Fruit fly (Drosophila melanogaster) whole organism, adult: ENCODE measurements around the gene CycY.

Experiments
- CG11617 ChIP-seq: fragments of 200-800 bp; sonication (Bioruptor generic); optimal IDR thresholded peaks from 2 replicates; lab custom pipeline; 2017; ENCODE audit warnings: mild to moderate bottlenecking, missing biosample characterization, missing genetic modification reagents, missing genetic modification characterization
- CG12768 ChIP-seq: fragments of 200-800 bp; sonication (Bioruptor generic); optimal IDR thresholded peaks from 2 replicates; lab custom pipeline; 2017; ENCODE audit warnings: missing biosample characterization, missing genetic modification characterization, mild to moderate bottlenecking, moderate library complexity, missing genetic modification reagents
- CG14711 ChIP-seq: fragments of 200-800 bp; sonication (Bioruptor generic); optimal IDR thresholded peaks from 2 replicates; lab custom pipeline; 2018; ENCODE audit warnings: missing biosample characterization, mild to moderate bottlenecking, missing genetic modification characterization, moderate library complexity
- CG1620 ChIP-seq: fragments of 200-800 bp; sonication (Bioruptor generic); optimal IDR thresholded peaks from 2 replicates; lab custom pipeline; 2016; ENCODE audit warnings: missing biosample characterization, missing genetic modification characterization
- CG33017 ChIP-seq: fragments of 200-800 bp; sonication (Bioruptor generic); optimal IDR thresholded peaks from 2 replicates; lab custom pipeline; 2018; ENCODE audit warnings: missing biosample characterization, mild to moderate bottlenecking, missing genetic modification characterization, moderate library complexity
- CG5204 ChIP-seq: fragments of 200-800 bp; sonication (Bioruptor generic); optimal IDR thresholded peaks from 2 replicates; lab custom pipeline; 2016; ENCODE audit warnings: missing biosample characterization, missing genetic modification characterization
- CG7045 ChIP-seq: fragments of 200-800 bp; sonication (Bioruptor generic); optimal IDR thresholded peaks from 2 replicates; lab custom pipeline; 2017; ENCODE audit warnings: missing biosample characterization, mild to moderate bottlenecking, missing genetic modification characterization
- CG7101 ChIP-seq: fragments of 200-800 bp; sonication (Bioruptor generic); optimal IDR thresholded peaks from 2 replicates; lab custom pipeline; 2018; ENCODE audit warnings: missing biosample characterization, mild to moderate bottlenecking, missing genetic modification characterization, moderate library complexity
- Clk ChIP-seq: fragments of 200-800 bp; sonication (Bioruptor generic); optimal IDR thresholded peaks from 2 replicates; lab custom pipeline; 2017; ENCODE audit warnings: missing biosample characterization, missing genetic modification characterization
- Crg-1 ChIP-seq: fragments of 200-800 bp; sonication (Bioruptor generic); optimal IDR thresholded peaks from 2 replicates; lab custom pipeline; 2016; ENCODE audit warnings: missing biosample characterization, missing genetic modification characterization
- Hr96 ChIP-seq: fragments of 200-800 bp; sonication (Bioruptor generic); optimal IDR thresholded peaks from 2 replicates; lab custom pipeline; 2016; ENCODE audit warnings: missing biosample characterization, missing genetic modification characterization
- Mnt ChIP-seq: fragments of 200-800 bp; sonication (Bioruptor generic); optimal IDR thresholded peaks from 2 replicates; lab custom pipeline; 2016; ENCODE audit warnings: missing biosample characterization, mild to moderate bottlenecking, missing genetic modification characterization
- bab1 ChIP-seq: fragments of 200-800 bp; sonication (Bioruptor generic); optimal IDR thresholded peaks from 3 replicates; lab custom pipeline; 2019; ENCODE audit warnings: missing biosample characterization, mild to moderate bottlenecking, missing genetic modification characterization, moderate library complexity
- cic ChIP-seq: fragments of 200-800 bp; sonication (Bioruptor generic); optimal IDR thresholded peaks from 2 replicates; lab custom pipeline; 2017; ENCODE audit warnings: missing biosample characterization, mild to moderate bottlenecking, missing genetic modification characterization, moderate library complexity
- cnc ChIP-seq, 2 experiments: fragments of >200 bp; optimal IDR thresholded peaks; 2 replicates each; lab custom pipeline; 2017
- kay ChIP-seq: fragments of 200-800 bp; sonication (Bioruptor generic); peaks from one replicate; lab custom pipeline; 2016; ENCODE audit warnings: missing biosample characterization, missing genetic modification characterization, borderline replicate concordance
- ovo ChIP-seq: fragments of 200-800 bp; sonication (Bioruptor generic); optimal IDR thresholded peaks from 2 replicates; lab custom pipeline; 2016; ENCODE audit warnings: missing biosample characterization, missing genetic modification characterization
- pad ChIP-seq: fragments of 200-800 bp; sonication (Bioruptor generic); optimal IDR thresholded peaks from 3 replicates; lab custom pipeline; 2017; ENCODE audit warnings: missing biosample characterization, missing genetic modification characterization, mild to moderate bottlenecking, moderate library complexity, missing genetic modification reagents
- tj ChIP-seq: fragments of 200-800 bp; sonication (Bioruptor generic); optimal IDR thresholded peaks from 3 replicates; lab custom pipeline; 2017; ENCODE audit warnings: missing biosample characterization, mild to moderate bottlenecking, missing genetic modification characterization, moderate library complexity
- toe ChIP-seq: fragments of 200-800 bp; sonication (Bioruptor generic); optimal IDR thresholded peaks from 2 replicates; lab custom pipeline; 2016; ENCODE audit warnings: missing biosample characterization, missing genetic modification characterization

The CycY gene

DNA sequence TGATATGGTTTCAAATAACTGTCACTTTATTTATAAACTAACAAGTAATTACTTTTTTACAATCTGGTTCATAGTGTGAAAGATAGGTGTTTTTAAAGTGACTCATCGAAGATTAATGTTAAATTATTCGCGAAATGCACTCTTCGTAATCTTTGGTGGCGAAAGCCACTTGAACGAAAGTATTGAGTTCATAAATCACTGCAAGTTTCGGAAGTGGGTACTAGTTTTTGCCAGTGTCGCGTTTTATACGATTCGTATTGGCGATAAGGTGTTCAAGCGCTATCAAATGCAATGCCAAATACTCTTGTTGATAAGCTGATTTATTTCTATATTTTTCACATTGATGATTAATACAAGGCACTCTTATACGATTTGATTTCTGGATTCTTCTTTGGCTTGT lies 28.0 kb upstream of the CycY start:
- TF ChIP-seq tj (GFP tag; lab: Kevin White, UChicago): no peak
- no peak for TF ChIP-seq bab1 (GFP tag; lab: Kevin White, UChicago)
- TF ChIP-seq cnc (optimal IDR thresholded peaks at IDR 0.05; lab: Kevin White, UChicago): no peak
- no peak for TF ChIP-seq CG7101 (tag; lab: Kevin White, UChicago)
- TF ChIP-seq ovo: no peak
- TF ChIP-seq CG33017 (tag; lab: Kevin White, UChicago): peak; percentile 45
- peak; percentile 95 for TF ChIP-seq kay (GFP tag; lab: Kevin White, UChicago)
- TF ChIP-seq CG5204 (GFP tag; lab: Kevin White, UChicago): peak; percentile 32
- TF ChIP-seq toe (GFP tag; lab: Kevin White, UChicago): no peak
- TF ChIP-seq Hr96 (GFP tag; lab: Kevin White, UChicago): peak; percentile 4
- TF ChIP-seq Clk: no peak
- no peak for TF ChIP-seq cic
- TF ChIP-seq Crg-1 (GFP tag; lab: Kevin White, UChicago): no peak
- TF ChIP-seq CG11617 (GFP tag; lab: Kevin White, UChicago): no peak
- TF ChIP-seq CG1620 (GFP tag; lab: Kevin White, UChicago): no peak
- no peak for TF ChIP-seq pad (GFP tag; lab: Kevin White, UChicago)
- TF ChIP-seq CG7045 (GFP tag; lab: Kevin White, UChicago): peak; percentile 6
- TF ChIP-seq CG14711: no peak
- TF ChIP-seq CG12768 (GFP tag; lab: Kevin White, UChicago): peak; percentile 32
- TF ChIP-seq Mnt: no peak

DNA sequence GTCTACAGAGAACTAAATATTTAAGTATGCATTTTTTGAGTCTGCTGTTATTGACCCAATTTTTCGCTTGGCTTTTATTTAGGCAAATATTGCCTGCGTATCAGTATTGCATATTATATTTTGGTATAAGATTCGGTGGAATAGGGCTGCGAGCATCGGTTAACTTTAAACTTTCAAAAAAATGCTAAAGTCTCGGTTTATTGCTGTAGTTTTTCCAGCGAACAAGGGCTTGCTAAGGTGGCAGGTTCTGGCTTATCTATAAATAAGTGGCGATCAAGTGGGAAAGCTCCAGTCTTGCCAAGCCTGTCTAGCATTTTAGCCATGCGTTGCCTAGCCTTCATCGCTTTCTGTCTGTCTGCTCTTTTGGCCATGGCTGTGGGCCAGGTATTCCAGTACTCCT lies 26.8 kb upstream of the CycY start, which contains the start of gene CG31704:
TSS of gene CG31704 (plus strand) at position 301 of the 400 bp plus-strand sequence.
- TF ChIP-seq kay (GFP tag; lab: Kevin White, UChicago): no peak
- TF ChIP-seq CG11617 (GFP tag; lab: Kevin White, UChicago): no peak
- TF ChIP-seq Mnt: no peak
- TF ChIP-seq tj (GFP tag; lab: Kevin White, UChicago): no peak
- TF ChIP-seq CG14711: no peak
- TF ChIP-seq Hr96 (GFP tag; lab: Kevin White, UChicago): no peak
- no peak for TF ChIP-seq pad (GFP tag; lab: Kevin White, UChicago)
- TF ChIP-seq CG5204 (GFP tag; lab: Kevin White, UChicago): no peak
- TF ChIP-seq toe (GFP tag; lab: Kevin White, UChicago): no peak
- no peak for TF ChIP-seq bab1 (GFP tag; lab: Kevin White, UChicago)
- TF ChIP-seq cnc (optimal IDR thresholded peaks at IDR 0.05; lab: Kevin White, UChicago): no peak
- no peak for TF ChIP-seq CG1620 (GFP tag; lab: Kevin White, UChicago)
- TF ChIP-seq CG33017 (tag; lab: Kevin White, UChicago): no peak
- no peak for TF ChIP-seq Clk
- TF ChIP-seq CG7101 (tag; lab: Kevin White, UChicago): no peak
- TF ChIP-seq CG12768 (GFP tag; lab: Kevin White, UChicago): no peak
- no peak for TF ChIP-seq cic

DNA sequence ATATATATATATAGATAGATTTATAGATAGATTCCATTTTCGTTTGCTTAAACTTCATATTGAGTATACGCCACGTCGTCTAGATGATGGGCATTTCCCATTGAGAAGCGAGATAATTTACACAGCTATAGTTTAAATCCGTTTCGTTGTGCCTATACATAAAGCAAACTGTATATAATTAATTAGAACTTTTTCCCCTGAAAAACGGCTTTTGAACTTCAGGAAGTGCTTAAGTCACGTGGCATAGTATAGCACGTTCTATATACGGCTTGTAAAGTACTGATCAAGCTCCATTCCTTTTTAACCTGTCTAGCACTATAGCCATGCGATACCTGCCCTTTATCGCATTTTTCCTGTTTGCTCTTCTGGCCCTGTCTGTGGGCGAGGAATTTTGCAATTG lies 26.0 kb upstream of the CycY start, which contains the start of gene Sfp33A3:
TSS of gene Sfp33A3 (plus strand) at position 301 of the 400 bp plus-strand sequence.
- no peak for TF ChIP-seq bab1 (GFP tag; lab: Kevin White, UChicago)
- no peak for TF ChIP-seq CG33017 (tag; lab: Kevin White, UChicago)
- no peak for TF ChIP-seq tj (GFP tag; lab: Kevin White, UChicago)
- no peak for TF ChIP-seq Hr96 (GFP tag; lab: Kevin White, UChicago)
- TF ChIP-seq cnc (optimal IDR thresholded peaks at IDR 0.05; lab: Kevin White, UChicago): no peak
- no peak for TF ChIP-seq CG11617 (GFP tag; lab: Kevin White, UChicago)
- TF ChIP-seq CG5204 (GFP tag; lab: Kevin White, UChicago): no peak
- no peak for TF ChIP-seq CG14711
- no peak for TF ChIP-seq pad (GFP tag; lab: Kevin White, UChicago)
- no peak for TF ChIP-seq cic
- TF ChIP-seq Crg-1 (GFP tag; lab: Kevin White, UChicago): no peak
- TF ChIP-seq CG7045 (GFP tag; lab: Kevin White, UChicago): no peak
- TF ChIP-seq CG7101 (tag; lab: Kevin White, UChicago): no peak
- no peak for TF ChIP-seq ovo

DNA sequence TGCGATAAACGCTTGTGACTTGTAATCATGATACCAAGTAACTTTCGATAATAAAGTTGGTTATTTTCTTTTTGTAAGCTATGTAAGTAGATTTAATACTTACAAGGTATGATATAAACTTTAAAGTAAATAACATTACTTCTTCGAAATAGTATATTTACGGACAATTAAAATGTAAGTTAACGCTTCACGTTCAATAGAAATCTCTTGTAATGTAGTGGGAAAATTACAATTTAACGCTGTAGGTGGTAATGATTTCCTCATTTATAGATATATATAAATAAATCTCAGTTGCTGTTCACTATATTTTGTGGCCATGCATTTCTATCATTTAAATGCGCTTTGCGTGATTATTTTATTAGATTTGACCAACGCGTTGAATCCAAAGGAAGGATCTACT lies 23.8 kb upstream of the CycY start, which contains the start of gene Sfp33A2:
TSS of gene Sfp33A2 (plus strand) at position 301 of the 400 bp plus-strand sequence.
- no peak for TF ChIP-seq CG5204 (GFP tag; lab: Kevin White, UChicago)
- no peak for TF ChIP-seq Crg-1 (GFP tag; lab: Kevin White, UChicago)
- no peak for TF ChIP-seq cnc (optimal IDR thresholded peaks at IDR 0.05; lab: Kevin White, UChicago)
- TF ChIP-seq CG7101 (tag; lab: Kevin White, UChicago): no peak
- TF ChIP-seq CG12768 (GFP tag; lab: Kevin White, UChicago): no peak
- TF ChIP-seq ovo: no peak
- TF ChIP-seq Mnt: no peak
- no peak for TF ChIP-seq CG7045 (GFP tag; lab: Kevin White, UChicago)
- no peak for TF ChIP-seq toe (GFP tag; lab: Kevin White, UChicago)

DNA sequence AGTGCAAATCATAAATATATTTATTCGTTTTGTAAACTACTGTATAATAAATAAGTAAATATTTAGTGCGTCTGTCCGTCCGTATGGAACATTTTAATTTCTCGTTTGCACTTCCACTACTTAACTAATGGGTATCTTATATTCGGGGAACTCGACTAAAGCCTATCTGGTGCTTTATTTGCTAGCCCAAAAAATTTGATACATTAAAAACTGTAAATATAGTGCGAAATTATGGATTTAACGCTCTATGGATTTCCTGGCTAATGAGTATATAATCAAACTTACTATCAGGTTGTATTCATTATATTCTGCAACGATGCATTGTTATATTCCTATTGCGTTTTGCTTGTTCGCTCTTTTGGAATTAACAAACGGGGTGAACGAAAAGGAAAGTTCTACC lies 23.4 kb upstream of the CycY start, which contains the start of gene Sfp33A4:
TSS of gene Sfp33A4 (plus strand) at position 301 of the 400 bp plus-strand sequence.
- TF ChIP-seq cic (no peak), CG7101 (tag; lab: Kevin White, UChicago) (no peak), CG7045 (GFP tag; lab: Kevin White, UChicago) (no peak)

DNA sequence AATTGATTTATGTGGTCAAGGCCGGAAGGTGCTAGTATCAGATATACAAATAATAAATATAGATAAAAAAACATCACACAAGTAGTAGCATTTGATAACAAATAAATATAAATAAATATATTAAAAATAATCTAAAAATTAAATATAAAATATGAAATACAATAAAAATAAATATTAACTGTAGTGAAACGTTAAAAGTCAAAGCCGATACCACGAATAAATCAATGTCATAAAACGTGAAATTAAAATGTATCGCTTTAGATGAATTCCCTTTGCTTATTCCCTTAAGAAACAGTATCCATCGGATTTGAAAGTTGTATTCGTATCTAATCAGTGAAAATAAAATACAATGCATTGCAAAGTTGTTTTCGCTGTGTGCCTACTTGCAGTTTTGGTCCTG lies 20.7 kb upstream of the CycY start, which contains the start of gene CG45012:
TSS of gene CG45012 (plus strand) at position 301 of the 400 bp plus-strand sequence.
- TF ChIP-seq ovo: no peak
- no peak for TF ChIP-seq CG12768 (GFP tag; lab: Kevin White, UChicago)
- no peak for TF ChIP-seq Clk
- no peak for TF ChIP-seq CG33017 (tag; lab: Kevin White, UChicago)
- TF ChIP-seq Crg-1 (GFP tag; lab: Kevin White, UChicago): no peak
- TF ChIP-seq kay (GFP tag; lab: Kevin White, UChicago): no peak
- TF ChIP-seq bab1 (GFP tag; lab: Kevin White, UChicago): no peak
- no peak for TF ChIP-seq Mnt
- TF ChIP-seq CG5204 (GFP tag; lab: Kevin White, UChicago): no peak
- no peak for TF ChIP-seq CG1620 (GFP tag; lab: Kevin White, UChicago)
- TF ChIP-seq tj (GFP tag; lab: Kevin White, UChicago): no peak
- TF ChIP-seq cic: no peak
- TF ChIP-seq CG11617 (GFP tag; lab: Kevin White, UChicago): no peak
